Fruit fly (Drosophila melanogaster) whole organism, adult: ENCODE data around the gene Hsp70Bbb.
"Not testable (repeated sequence)": the region's sequence is repeated elsewhere in the genome, so short reads cannot be mapped to it uniquely, and the experiment has no call there.

Experiments
- CG11617 ChIP-seq: fragments of 200-800 bp; sonication (Bioruptor generic); optimal IDR thresholded peaks from 2 replicates; lab custom pipeline; 2017; ENCODE audit warnings: mild to moderate bottlenecking, missing biosample characterization, missing genetic modification reagents, missing genetic modification characterization
- CG12768 ChIP-seq: fragments of 200-800 bp; sonication (Bioruptor generic); optimal IDR thresholded peaks from 2 replicates; lab custom pipeline; 2017; ENCODE audit warnings: missing biosample characterization, missing genetic modification characterization, mild to moderate bottlenecking, moderate library complexity, missing genetic modification reagents
- CG14711 ChIP-seq: fragments of 200-800 bp; sonication (Bioruptor generic); optimal IDR thresholded peaks from 2 replicates; lab custom pipeline; 2018; ENCODE audit warnings: missing biosample characterization, mild to moderate bottlenecking, missing genetic modification characterization, moderate library complexity
- CG1620 ChIP-seq: fragments of 200-800 bp; sonication (Bioruptor generic); optimal IDR thresholded peaks from 2 replicates; lab custom pipeline; 2016; ENCODE audit warnings: missing biosample characterization, missing genetic modification characterization
- CG33017 ChIP-seq: fragments of 200-800 bp; sonication (Bioruptor generic); optimal IDR thresholded peaks from 2 replicates; lab custom pipeline; 2018; ENCODE audit warnings: missing biosample characterization, mild to moderate bottlenecking, missing genetic modification characterization, moderate library complexity
- CG5204 ChIP-seq: fragments of 200-800 bp; sonication (Bioruptor generic); optimal IDR thresholded peaks from 2 replicates; lab custom pipeline; 2016; ENCODE audit warnings: missing biosample characterization, missing genetic modification characterization
- CG7045 ChIP-seq: fragments of 200-800 bp; sonication (Bioruptor generic); optimal IDR thresholded peaks from 2 replicates; lab custom pipeline; 2017; ENCODE audit warnings: missing biosample characterization, mild to moderate bottlenecking, missing genetic modification characterization
- CG7101 ChIP-seq: fragments of 200-800 bp; sonication (Bioruptor generic); optimal IDR thresholded peaks from 2 replicates; lab custom pipeline; 2018; ENCODE audit warnings: missing biosample characterization, mild to moderate bottlenecking, missing genetic modification characterization, moderate library complexity
- Clk ChIP-seq: fragments of 200-800 bp; sonication (Bioruptor generic); optimal IDR thresholded peaks from 2 replicates; lab custom pipeline; 2017; ENCODE audit warnings: missing biosample characterization, missing genetic modification characterization
- Crg-1 ChIP-seq: fragments of 200-800 bp; sonication (Bioruptor generic); optimal IDR thresholded peaks from 2 replicates; lab custom pipeline; 2016; ENCODE audit warnings: missing biosample characterization, missing genetic modification characterization
- Hr96 ChIP-seq: fragments of 200-800 bp; sonication (Bioruptor generic); optimal IDR thresholded peaks from 2 replicates; lab custom pipeline; 2016; ENCODE audit warnings: missing biosample characterization, missing genetic modification characterization
- Mnt ChIP-seq: fragments of 200-800 bp; sonication (Bioruptor generic); optimal IDR thresholded peaks from 2 replicates; lab custom pipeline; 2016; ENCODE audit warnings: missing biosample characterization, mild to moderate bottlenecking, missing genetic modification characterization
- bab1 ChIP-seq: fragments of 200-800 bp; sonication (Bioruptor generic); optimal IDR thresholded peaks from 3 replicates; lab custom pipeline; 2019; ENCODE audit warnings: missing biosample characterization, mild to moderate bottlenecking, missing genetic modification characterization, moderate library complexity
- cic ChIP-seq: fragments of 200-800 bp; sonication (Bioruptor generic); optimal IDR thresholded peaks from 2 replicates; lab custom pipeline; 2017; ENCODE audit warnings: missing biosample characterization, mild to moderate bottlenecking, missing genetic modification characterization, moderate library complexity
- cnc ChIP-seq, 2 experiments: fragments of >200 bp; optimal IDR thresholded peaks; 2 replicates each; lab custom pipeline; 2017
- kay ChIP-seq: fragments of 200-800 bp; sonication (Bioruptor generic); peaks from one replicate; lab custom pipeline; 2016; ENCODE audit warnings: missing biosample characterization, missing genetic modification characterization, borderline replicate concordance
- ovo ChIP-seq: fragments of 200-800 bp; sonication (Bioruptor generic); optimal IDR thresholded peaks from 2 replicates; lab custom pipeline; 2016; ENCODE audit warnings: missing biosample characterization, missing genetic modification characterization
- pad ChIP-seq: fragments of 200-800 bp; sonication (Bioruptor generic); optimal IDR thresholded peaks from 3 replicates; lab custom pipeline; 2017; ENCODE audit warnings: missing biosample characterization, missing genetic modification characterization, mild to moderate bottlenecking, moderate library complexity, missing genetic modification reagents
- tj ChIP-seq: fragments of 200-800 bp; sonication (Bioruptor generic); optimal IDR thresholded peaks from 3 replicates; lab custom pipeline; 2017; ENCODE audit warnings: missing biosample characterization, mild to moderate bottlenecking, missing genetic modification characterization, moderate library complexity
- toe ChIP-seq: fragments of 200-800 bp; sonication (Bioruptor generic); optimal IDR thresholded peaks from 2 replicates; lab custom pipeline; 2016; ENCODE audit warnings: missing biosample characterization, missing genetic modification characterization

Gene Hsp70Bbb

DNA sequence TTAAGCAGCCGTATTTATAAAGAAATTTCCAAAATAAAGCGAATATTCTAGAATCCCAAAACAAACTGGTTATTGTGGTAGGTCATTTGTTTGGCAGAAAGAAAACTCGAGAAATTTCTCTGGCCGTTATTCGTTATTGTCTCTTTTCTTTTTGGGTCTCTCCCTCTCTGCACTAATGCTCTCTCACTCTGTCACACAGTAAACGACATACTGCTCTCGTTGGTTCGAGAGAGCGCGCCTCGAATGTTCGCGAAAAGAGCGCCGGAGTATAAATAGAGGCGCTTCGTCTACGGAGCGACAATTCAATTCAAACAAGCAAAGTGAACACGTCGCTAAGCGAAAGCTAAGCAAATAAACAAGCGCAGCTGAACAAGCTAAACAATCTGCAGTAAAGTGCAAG lies at the start of gene Hsp70Bbb:
Gene Hsp70Bbb, plus strand, starts transcription at position 301 of the 400 bp plus-strand sequence.
- not testable (repeated sequence) for TF ChIP-seq CG14711 (tag; lab: Kevin White, UChicago); CG7101 (tag; lab: Kevin White, UChicago); toe (GFP tag; lab: Kevin White, UChicago)

DNA sequence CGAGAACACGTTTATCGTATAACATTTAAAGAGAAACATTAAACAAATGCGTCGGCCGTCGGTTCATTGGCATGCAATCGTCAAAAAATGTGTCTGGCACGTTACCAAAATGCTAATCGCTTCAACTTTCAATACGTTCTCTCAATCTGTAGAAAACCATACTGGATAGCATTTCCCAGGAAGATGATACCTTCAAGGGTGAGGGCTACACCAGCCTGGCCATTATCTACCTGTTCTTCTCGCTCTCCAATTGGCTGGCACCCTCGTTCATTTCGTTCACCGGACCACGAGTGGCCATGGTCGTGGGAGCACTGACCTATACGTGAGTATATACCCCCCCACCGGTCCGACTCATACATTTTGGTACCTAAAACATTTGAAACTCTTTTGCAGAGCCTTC lies 47.8 kb upstream of the Hsp70Bbb start:
- no peak for TF ChIP-seq CG7101 (tag; lab: Kevin White, UChicago)
- TF ChIP-seq cnc (optimal IDR thresholded peaks at IDR 0.05; lab: Kevin White, UChicago), result no peak
- TF ChIP-seq CG11617 (GFP tag; lab: Kevin White, UChicago), result no peak
- no peak for TF ChIP-seq tj
- TF ChIP-seq pad (GFP tag; lab: Kevin White, UChicago), result no peak
- no peak for TF ChIP-seq toe (GFP tag; lab: Kevin White, UChicago)
- no peak for TF ChIP-seq ovo (GFP tag; lab: Kevin White, UChicago)

DNA sequence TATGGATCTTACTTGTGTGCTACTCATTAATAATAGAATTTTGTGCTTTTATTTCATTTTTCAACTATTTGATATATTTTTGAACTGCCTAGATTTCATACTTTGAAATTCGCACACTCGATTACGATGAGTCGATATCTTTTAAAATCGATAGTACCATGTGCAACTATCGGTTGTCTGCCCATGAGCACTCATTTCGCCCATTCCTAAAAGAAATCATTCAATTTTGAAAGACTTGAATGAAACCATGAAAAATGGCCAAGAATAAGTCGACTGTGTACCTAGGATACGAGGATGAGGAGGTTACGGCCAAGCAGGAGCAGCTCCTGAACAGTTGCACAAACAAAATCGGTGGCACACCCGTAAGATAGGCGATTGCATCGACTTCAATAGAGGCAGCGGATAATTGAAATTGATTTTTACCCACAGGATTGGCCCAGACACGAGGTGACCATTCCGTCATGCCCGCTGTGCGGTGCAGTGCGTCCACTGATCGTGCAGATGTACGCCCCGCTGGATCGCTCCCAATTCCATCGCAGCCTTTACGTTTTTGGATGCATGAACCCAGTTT lies 45.9 kb upstream of the Hsp70Bbb start, which contains the start of gene trus:
Gene trus, plus strand, starts transcription at position 204 of the 571 bp plus-strand sequence.
- peak; percentile 10 for TF ChIP-seq CG7101 (tag; lab: Kevin White, UChicago)
- TF ChIP-seq Clk (GFP tag; lab: Kevin White, UChicago), result no peak
- peak; percentile 64 for TF ChIP-seq bab1
- TF ChIP-seq Mnt (GFP tag; lab: Kevin White, UChicago), result peak; percentile 84

DNA sequence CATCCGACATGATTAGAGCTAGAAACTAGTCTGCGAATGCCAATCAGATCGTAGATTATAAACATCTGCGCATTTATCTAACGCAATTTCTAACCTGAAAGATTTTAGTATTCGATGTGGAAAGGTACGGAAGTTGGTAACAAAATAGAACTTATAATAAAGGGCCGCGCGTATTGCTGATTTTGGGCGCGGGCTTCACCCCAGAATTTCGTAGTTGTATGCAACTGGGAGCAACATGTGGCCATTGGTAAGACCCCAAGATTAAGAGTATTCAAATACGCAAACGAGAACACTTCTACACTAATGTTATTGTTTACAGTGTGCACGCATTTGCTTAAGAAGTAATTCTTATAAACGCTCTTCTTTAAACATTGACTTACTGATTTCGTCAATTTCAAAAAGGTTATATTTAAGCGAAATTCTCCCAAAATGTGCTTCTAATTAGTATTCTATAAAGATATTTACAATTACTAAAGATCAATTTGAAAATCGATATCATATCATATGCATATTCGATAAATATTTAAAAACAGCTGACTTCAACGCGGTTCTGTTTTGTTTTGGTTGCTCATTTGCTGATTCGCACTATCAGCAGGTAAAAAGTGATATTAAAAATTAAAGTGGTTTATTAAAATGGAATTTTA lies 42.3 kb upstream of the Hsp70Bbb start, which contains the start of the genes CG5961 and Polr3C:
Gene CG5961, minus strand, starts transcription at position 416 of the 644 bp plus-strand sequence.
Gene Polr3C, plus strand, starts transcription at position 536 of the 644 bp plus-strand sequence.
- peak; percentile 82 for TF ChIP-seq Mnt (GFP tag; lab: Kevin White, UChicago)
- no peak for TF ChIP-seq CG1620 (GFP tag; lab: Kevin White, UChicago)
- TF ChIP-seq pad (GFP tag; lab: Kevin White, UChicago), result no peak
- TF ChIP-seq ovo (GFP tag; lab: Kevin White, UChicago), result no peak
- TF ChIP-seq CG7101 (tag; lab: Kevin White, UChicago), result peak; percentile 16
- TF ChIP-seq bab1, result peak; percentile 49
- no peak for TF ChIP-seq toe (GFP tag; lab: Kevin White, UChicago)
- no peak for TF ChIP-seq Hr96 (GFP tag; lab: Kevin White, UChicago)
- no peak for TF ChIP-seq CG5204 (GFP tag; lab: Kevin White, UChicago)
- TF ChIP-seq cic (GFP tag; lab: Kevin White, UChicago), result peak; percentile 39
- TF ChIP-seq CG33017 (tag; lab: Kevin White, UChicago), result no peak
- no peak for TF ChIP-seq CG11617 (GFP tag; lab: Kevin White, UChicago)
- TF ChIP-seq Crg-1 (GFP tag; lab: Kevin White, UChicago), result no peak
- TF ChIP-seq Clk (GFP tag; lab: Kevin White, UChicago), result no peak
- no peak for TF ChIP-seq kay (GFP tag; lab: Kevin White, UChicago)
- TF ChIP-seq CG12768 (GFP tag; lab: Kevin White, UChicago), result no peak
- TF ChIP-seq tj, result peak; percentile 85
- TF ChIP-seq CG14711 (tag; lab: Kevin White, UChicago), result no peak
- TF ChIP-seq CG7045 (GFP tag; lab: Kevin White, UChicago), result no peak
- TF ChIP-seq cnc (optimal IDR thresholded peaks at IDR 0.05; lab: Kevin White, UChicago), result no peak

DNA sequence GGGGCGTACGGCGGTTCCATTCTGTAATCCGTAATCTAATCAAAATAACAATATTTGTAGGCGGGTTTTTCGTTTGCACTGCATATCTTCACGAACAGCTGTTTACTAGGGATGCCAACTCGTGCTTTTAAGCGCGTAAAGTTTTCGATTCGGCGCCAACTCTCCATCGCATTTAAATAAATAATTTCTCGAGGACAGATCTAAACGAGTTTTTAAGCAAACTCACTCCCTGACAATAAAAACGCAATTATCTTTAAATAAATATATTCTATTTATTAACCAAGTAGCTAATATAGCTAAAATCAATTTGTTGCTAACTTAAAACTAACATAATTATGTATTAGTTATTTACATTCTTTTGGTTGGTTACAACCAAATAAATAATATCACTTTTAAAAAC lies 37.1 kb upstream of the Hsp70Bbb start, which contains the start of gene CG5608:
Gene CG5608, minus strand, starts transcription at position 101 of the 400 bp plus-strand sequence.
- TF ChIP-seq CG7101 (tag; lab: Kevin White, UChicago); CG5204 (GFP tag; lab: Kevin White, UChicago); Clk (GFP tag; lab: Kevin White, UChicago): not testable (repeated sequence)

DNA sequence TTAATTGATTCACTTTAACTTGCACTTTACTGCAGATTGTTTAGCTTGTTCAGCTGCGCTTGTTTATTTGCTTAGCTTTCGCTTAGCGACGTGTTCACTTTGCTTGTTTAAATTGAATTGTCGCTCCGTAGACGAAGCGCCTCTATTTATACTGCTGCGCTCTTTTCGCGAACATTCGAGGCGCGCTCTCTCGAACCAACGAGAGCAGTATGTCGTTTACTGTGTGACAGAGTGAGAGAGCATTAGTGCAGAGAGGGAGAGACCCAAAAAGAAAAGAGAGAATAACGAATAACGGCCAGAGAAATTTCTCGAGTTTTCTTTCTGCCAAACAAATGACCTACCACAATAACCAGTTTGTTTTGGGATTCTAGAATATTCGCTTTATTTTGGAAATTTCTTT lies 34.6 kb upstream of the Hsp70Bbb start, which contains the start of gene Hsp70Ba:
Gene Hsp70Ba, minus strand, starts transcription at position 102 of the 400 bp plus-strand sequence.
- not testable (repeated sequence) for TF ChIP-seq CG7101 (tag; lab: Kevin White, UChicago); CG1620 (GFP tag; lab: Kevin White, UChicago); tj

DNA sequence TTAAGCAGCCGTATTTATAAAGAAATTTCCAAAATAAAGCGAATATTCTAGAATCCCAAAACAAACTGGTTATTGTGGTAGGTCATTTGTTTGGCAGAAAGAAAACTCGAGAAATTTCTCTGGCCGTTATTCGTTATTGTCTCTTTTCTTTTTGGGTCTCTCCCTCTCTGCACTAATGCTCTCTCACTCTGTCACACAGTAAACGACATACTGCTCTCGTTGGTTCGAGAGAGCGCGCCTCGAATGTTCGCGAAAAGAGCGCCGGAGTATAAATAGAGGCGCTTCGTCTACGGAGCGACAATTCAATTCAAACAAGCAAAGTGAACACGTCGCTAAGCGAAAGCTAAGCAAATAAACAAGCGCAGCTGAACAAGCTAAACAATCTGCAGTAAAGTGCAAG lies 3.2 kb downstream of the Hsp70Bbb start, which contains the start of gene Hsp70Bb:
Gene Hsp70Bb, plus strand, starts transcription at position 301 of the 400 bp plus-strand sequence.
- TF ChIP-seq Mnt, toe, Hr96 (GFP tag; lab: Kevin White, UChicago): not testable (repeated sequence)
